Fruit fly (Drosophila melanogaster): ENCODE results near the gene MRG15.

DNA sequence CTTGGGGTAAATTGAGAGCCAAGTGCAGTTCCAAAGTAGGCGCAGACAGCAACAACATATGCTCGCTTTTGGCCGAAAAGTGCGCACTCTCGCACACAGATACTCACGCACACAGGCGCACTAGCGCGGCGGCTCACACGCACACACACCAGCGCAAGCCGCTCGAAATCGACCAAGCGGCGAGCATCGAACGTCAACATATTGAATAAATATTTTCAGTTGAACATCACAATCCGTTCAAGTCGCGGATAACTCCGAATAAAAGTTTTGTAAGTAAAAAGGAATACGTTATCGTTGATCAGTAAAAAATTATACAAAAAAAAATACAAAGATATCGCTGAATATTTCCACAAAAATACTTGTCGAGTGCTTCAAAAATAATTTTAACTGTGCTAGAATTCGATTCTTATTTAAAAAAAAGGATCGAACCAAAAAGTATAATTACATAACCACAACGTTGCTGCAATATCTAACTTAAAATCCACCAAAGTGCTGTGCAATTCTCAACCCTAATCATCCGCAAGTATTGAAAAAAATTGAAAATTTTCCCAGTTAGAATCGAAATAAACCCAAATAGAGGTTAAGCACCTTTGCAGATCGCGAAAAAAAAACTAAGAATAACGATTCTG, 3.5 kb upstream of the MRG15 start:
- TF ChIP-seq gl (tag; optimal IDR thresholded peaks at IDR 0.05) (no peak), CG10348 (GFP tag; IDR thresholded peaks at IDR 0.05) (no peak), Snoo (tag; optimal IDR thresholded peaks at IDR 0.05) (no peak), CG17806 (tag; optimal IDR thresholded peaks at IDR 0.05) (no peak), EcR (GFP tag; optimal IDR thresholded peaks at IDR 0.05) (no peak), CG15710 (tag; optimal IDR thresholded peaks at IDR 0.05) (no peak), CG13204 (GFP tag; optimal IDR thresholded peaks at IDR 0.05) (no peak), Pif1B (GFP tag; optimal IDR thresholded peaks at IDR 0.05) (no peak), CG12605 (GFP tag; IDR thresholded peaks at IDR 0.05) (no peak), D1 (tag; optimal IDR thresholded peaks at IDR 0.05) (no peak), CG4496 (GFP tag; IDR thresholded peaks at IDR 0.05) (no peak), CG9948 (tag; optimal IDR thresholded peaks at IDR 0.05) (no peak), CG8159 (tag; optimal IDR thresholded peaks at IDR 0.05) (no peak), CG34367 (tag; optimal IDR thresholded peaks at IDR 0.05) (no peak)
